Fruit fly (Drosophila melanogaster): ENCODE data around the gene cpx.

DNA sequence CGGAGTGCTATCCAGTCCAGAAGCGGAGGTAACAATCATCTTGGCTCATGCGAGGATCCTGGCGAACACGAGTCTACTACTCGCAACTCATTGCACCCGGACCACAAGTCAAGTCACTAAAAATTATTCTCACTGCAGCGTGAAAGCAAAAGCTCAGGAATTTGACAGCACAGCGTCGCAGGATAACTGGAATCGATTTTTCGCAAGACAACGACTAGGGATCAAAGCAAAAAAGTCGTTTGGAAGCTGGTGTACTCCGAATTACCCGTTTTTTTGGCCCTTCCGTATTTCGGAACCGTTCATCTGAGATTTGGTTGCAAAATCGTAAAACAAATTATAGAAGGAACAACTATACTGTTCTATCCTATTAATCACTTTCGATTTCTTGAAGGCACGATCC, 38.6 kb downstream of the cpx start:
- TF ChIP-seq h (optimal IDR thresholded peaks at IDR 0.05) (no peak), psq (optimal IDR thresholded peaks at IDR 0.05) (no peak), insv (optimal IDR thresholded peaks at IDR 0.05) (no peak)

Measured in Kc167 (cell line).